Worm (Caenorhabditis elegans) whole organism, midembryonic: ENCODE measurements around the gene dyci-1.
"Not testable (repeated sequence)": the region's sequence is repeated elsewhere in the genome, so short reads cannot be mapped to it uniquely, and the experiment has no call there.

Experiments used
- T22C8.4 ChIP-seq: fragments of 200-800 bp; sonication (Bioruptor generic); IDR thresholded peaks from 2 replicates; pipeline ENCODE4 v1.3.6; 2022; ENCODE audit warnings: missing genetic modification characterization, missing compliant biosample characterization
- cog-1 ChIP-seq: sonication (generic microtip); optimal IDR thresholded peaks from 2 replicates; lab custom pipeline; 2016; ENCODE audit warnings: missing genetic modification characterization, missing compliant biosample characterization
- flt-1 ChIP-seq: fragments of 200-800 bp; sonication (Bioruptor generic); IDR thresholded peaks from 2 replicates; pipeline ENCODE4 v1.3.6; 2022; ENCODE audit warnings: missing genetic modification characterization, missing compliant biosample characterization
- klf-2 ChIP-seq: fragments of 200-800 bp; sonication (Bioruptor generic); conservative IDR thresholded peaks from 2 replicates; pipeline ENCODE4 v1.3.6; 2022; ENCODE audit warnings: missing genetic modification reagents, missing genetic modification characterization, missing compliant biosample characterization
- med-1 ChIP-seq: sonication (generic microtip); optimal IDR thresholded peaks from 2 replicates; lab custom pipeline; 2017; ENCODE audit warnings: missing genetic modification characterization, mild to moderate bottlenecking, missing compliant biosample characterization, antibody characterized with exemption, missing genetic modification reagents; ENCODE audit not compliant: insufficient read depth
- ref-1 ChIP-seq: fragments of 200-800 bp; sonication (Bioruptor generic); conservative IDR thresholded peaks from 2 replicates; pipeline ENCODE4 v1.3.6; 2022; ENCODE audit warnings: missing genetic modification reagents, missing genetic modification characterization, missing compliant biosample characterization
- tab-1 ChIP-seq: fragments of 200-800 bp; sonication (Bioruptor generic); IDR thresholded peaks from 2 replicates; pipeline ENCODE4 v1.3.6; 2022; ENCODE audit warnings: missing genetic modification characterization, missing compliant biosample characterization
- ztf-23 ChIP-seq: fragments of 200-800 bp; sonication (Bioruptor generic); IDR thresholded peaks from 2 replicates; pipeline ENCODE4 v1.3.6; 2022; ENCODE audit warnings: missing genetic modification reagents, missing genetic modification characterization, missing compliant biosample characterization
- ztf-29 ChIP-seq: fragments of 200-800 bp; sonication (Bioruptor generic); IDR thresholded peaks from 2 replicates; pipeline ENCODE4 v1.3.6; 2022; ENCODE audit warnings: missing genetic modification reagents, missing genetic modification characterization, missing compliant biosample characterization

The dyci-1 gene

ce11 chrIV:6785151-6785550, at the start of gene dyci-1:
TSS of gene dyci-1 (minus strand) at chrIV:6785272.
- TF ChIP-seq flt-1 (GFP tag; lab: Robert Waterston, UW) (no peak), ref-1 (GFP tag; lab: Robert Waterston, UW) (no peak), ztf-29 (GFP tag; lab: Robert Waterston, UW) (no peak), ztf-23 (GFP tag; lab: Robert Waterston, UW) (no peak), cog-1 (tag; lab: Kevin White, UChicago) (no peak), med-1 (GFP tag; lab: Kevin White, UChicago) (no peak), T22C8.4 (GFP tag; lab: Robert Waterston, UW) (no peak), tab-1 (GFP tag; lab: Robert Waterston, UW) (no peak), klf-2 (GFP tag; lab: Robert Waterston, UW) (no peak)

- TF ChIP-seq ztf-29 (GFP tag; lab: Robert Waterston, UW) (no peak), tab-1 (GFP tag; lab: Robert Waterston, UW) (no peak), ztf-23 (GFP tag; lab: Robert Waterston, UW) (no peak), ref-1 (GFP tag; lab: Robert Waterston, UW) (no peak), T22C8.4 (GFP tag; lab: Robert Waterston, UW) (no peak), klf-2 (GFP tag; lab: Robert Waterston, UW) (no peak), flt-1 (GFP tag; lab: Robert Waterston, UW) (no peak), cog-1 (tag; lab: Kevin White, UChicago) (no peak), med-1 (GFP tag; lab: Kevin White, UChicago) (no peak)
Observed at ce11 chrIV:6834705-6835104, 49.6 kb upstream of the dyci-1 start.

DNA sequence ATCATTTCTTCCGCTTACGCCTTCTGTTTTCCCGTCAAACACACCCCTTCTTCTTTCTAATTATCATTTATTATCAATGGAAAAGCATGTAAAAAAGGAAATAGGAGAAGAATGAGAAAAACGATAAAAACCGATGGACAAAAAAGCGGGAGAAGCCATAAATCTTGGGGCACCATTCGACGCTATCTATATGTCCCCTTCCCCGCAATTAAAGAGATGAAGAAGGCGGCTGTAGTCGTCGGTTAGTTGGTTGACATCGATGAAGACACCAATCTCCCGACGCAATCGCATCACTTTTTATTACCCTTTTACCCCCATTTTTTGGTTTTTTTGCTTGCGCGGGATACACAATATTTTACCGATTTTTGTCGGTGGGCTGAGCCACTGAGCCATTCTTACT, 48.5 kb upstream of the dyci-1 start:
- TF ChIP-seq flt-1 (GFP tag; lab: Robert Waterston, UW) = no peak
- TF ChIP-seq ztf-29 (GFP tag; lab: Robert Waterston, UW) = no peak
- TF ChIP-seq ref-1 (GFP tag; lab: Robert Waterston, UW) = no peak
- TF ChIP-seq ztf-23 (GFP tag; lab: Robert Waterston, UW) = no peak
- no peak for TF ChIP-seq T22C8.4 (GFP tag; lab: Robert Waterston, UW)
- no peak for TF ChIP-seq cog-1 (tag; lab: Kevin White, UChicago)
- no peak for TF ChIP-seq tab-1 (GFP tag; lab: Robert Waterston, UW)

DNA sequence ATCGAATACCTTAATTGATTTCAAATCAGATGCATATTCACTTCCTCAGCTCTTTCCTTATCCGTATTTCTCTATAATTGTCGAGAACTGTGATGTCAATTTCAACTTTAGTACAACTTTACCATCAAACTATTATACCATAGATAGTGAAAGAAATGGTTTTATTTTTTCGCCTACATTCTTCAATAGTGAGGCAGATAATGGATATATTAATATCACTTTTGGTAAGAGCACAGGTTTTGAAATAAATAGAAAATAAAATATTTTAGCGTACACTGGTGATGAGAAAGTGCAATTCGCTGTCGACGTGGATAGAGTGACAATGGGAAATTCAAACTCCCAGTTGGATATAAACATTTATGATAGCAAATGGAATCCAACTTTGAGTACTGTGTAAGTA, 47.1 kb upstream of the dyci-1 start:
- no peak for TF ChIP-seq ztf-29 (GFP tag; lab: Robert Waterston, UW)
- no peak for TF ChIP-seq ref-1 (GFP tag; lab: Robert Waterston, UW)
- TF ChIP-seq klf-2 (GFP tag; lab: Robert Waterston, UW) = no peak
- TF ChIP-seq tab-1 (GFP tag; lab: Robert Waterston, UW) = no peak
- no peak for TF ChIP-seq med-1 (GFP tag; lab: Kevin White, UChicago)
- TF ChIP-seq flt-1 (GFP tag; lab: Robert Waterston, UW) = no peak
- TF ChIP-seq cog-1 (tag; lab: Kevin White, UChicago) = no peak
- TF ChIP-seq T22C8.4 (GFP tag; lab: Robert Waterston, UW) = no peak

DNA sequence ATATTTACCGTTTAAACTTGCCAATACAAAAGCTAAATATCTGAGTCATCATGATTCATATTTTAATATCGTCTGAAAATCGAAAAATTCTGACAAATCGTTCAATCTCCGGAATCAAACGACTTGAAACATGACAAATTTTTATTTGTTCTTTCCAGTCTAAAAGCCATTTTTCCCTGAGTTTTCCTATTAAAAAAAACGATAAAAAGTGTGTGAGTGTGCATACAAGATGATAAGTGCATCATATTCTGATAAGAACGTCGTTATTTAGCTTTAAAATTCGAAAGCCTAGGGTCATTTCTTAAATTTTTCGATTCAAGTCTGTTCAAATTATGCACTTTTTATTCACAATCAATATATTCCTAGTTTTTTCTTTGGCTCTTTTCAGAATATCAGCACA, 44.8 kb upstream of the dyci-1 start, which contains the start of gene H20E11.1:
H20E11.1 (plus strand) TSS at position 244 of the 400 bp plus-strand sequence.
- no peak for TF ChIP-seq tab-1 (GFP tag; lab: Robert Waterston, UW)

DNA sequence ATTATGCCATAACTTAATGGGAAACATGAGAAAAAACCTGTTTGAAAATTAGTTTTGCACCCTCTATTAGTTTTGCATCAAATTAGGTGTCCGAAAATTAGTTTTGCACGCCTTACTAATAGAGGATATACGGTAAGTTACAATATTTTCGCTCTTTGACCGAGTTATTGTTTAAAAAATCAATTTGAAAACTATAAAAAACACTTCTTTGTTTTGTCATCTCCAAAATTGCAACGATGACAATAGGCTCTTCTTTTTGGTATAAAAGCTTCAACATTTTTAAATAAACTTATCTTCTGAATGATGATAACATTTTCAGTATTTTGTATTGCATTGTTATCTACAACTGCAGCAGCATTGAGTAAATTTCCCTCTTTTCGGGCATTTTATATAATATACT, 42.4 kb upstream of the dyci-1 start, which contains the start of gene H20E11.2:
H20E11.2 (plus strand) TSS at position 301 of the 400 bp plus-strand sequence.
- not testable (repeated sequence) for TF ChIP-seq T22C8.4 (GFP tag; lab: Robert Waterston, UW); med-1 (GFP tag; lab: Kevin White, UChicago); flt-1 (GFP tag; lab: Robert Waterston, UW)

DNA sequence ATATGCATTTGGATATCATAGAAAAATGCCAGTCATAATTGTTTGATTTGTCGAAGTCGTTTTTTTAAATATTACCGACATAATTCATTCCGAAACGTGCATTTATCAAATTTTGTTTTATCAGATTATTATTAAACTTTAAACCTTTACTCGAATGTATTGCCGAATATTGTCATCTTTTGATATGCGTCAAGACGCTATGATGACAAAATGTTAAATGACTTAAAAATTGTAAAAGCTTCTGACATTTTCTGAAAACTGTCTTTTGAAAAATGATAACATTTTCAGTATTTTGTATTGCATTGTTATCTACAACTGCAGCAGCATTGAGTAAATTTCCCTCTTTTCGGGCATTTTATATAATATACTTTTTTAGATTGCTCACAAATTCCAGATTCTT, 39.5 kb upstream of the dyci-1 start, which contains the start of gene H20E11.3:
H20E11.3 (plus strand) TSS at position 195 of the 400 bp plus-strand sequence.
- no peak for TF ChIP-seq tab-1 (GFP tag; lab: Robert Waterston, UW)
- no peak for TF ChIP-seq ztf-29 (GFP tag; lab: Robert Waterston, UW)
- no peak for TF ChIP-seq cog-1 (tag; lab: Kevin White, UChicago)
- TF ChIP-seq ref-1 (GFP tag; lab: Robert Waterston, UW) = no peak
- TF ChIP-seq klf-2 (GFP tag; lab: Robert Waterston, UW) = no peak
- TF ChIP-seq T22C8.4 (GFP tag; lab: Robert Waterston, UW) = no peak

DNA sequence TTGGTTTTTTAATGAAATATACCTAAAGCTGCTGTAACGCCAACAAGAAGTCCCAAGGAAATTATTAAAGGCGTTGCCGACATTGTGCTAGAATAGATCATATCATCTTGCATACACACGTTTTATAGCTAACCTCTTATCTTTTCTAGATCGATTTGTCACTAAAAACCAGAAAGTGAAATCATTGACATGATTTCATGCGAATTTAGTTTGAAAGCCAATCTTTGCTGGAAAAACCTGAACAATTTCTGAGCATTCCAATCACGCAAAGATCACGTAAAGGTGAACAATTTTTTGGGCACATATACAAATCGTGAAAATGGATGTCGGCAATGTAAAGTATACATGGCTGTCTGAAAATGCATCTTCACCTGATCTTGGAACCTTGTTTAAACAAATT, 37.3 kb upstream of the dyci-1 start, which contains the start of gene C17H12.6:
C17H12.6 (minus strand) TSS at position 101 of the 400 bp plus-strand sequence.
- no peak for TF ChIP-seq ztf-29 (GFP tag; lab: Robert Waterston, UW)
- TF ChIP-seq klf-2 (GFP tag; lab: Robert Waterston, UW) = no peak
- TF ChIP-seq T22C8.4 (GFP tag; lab: Robert Waterston, UW) = no peak
- no peak for TF ChIP-seq cog-1 (tag; lab: Kevin White, UChicago)
- TF ChIP-seq flt-1 (GFP tag; lab: Robert Waterston, UW) = no peak
- TF ChIP-seq med-1 (GFP tag; lab: Kevin White, UChicago) = no peak
- TF ChIP-seq ref-1 (GFP tag; lab: Robert Waterston, UW) = no peak
- no peak for TF ChIP-seq tab-1 (GFP tag; lab: Robert Waterston, UW)
- no peak for TF ChIP-seq ztf-23 (GFP tag; lab: Robert Waterston, UW)

DNA sequence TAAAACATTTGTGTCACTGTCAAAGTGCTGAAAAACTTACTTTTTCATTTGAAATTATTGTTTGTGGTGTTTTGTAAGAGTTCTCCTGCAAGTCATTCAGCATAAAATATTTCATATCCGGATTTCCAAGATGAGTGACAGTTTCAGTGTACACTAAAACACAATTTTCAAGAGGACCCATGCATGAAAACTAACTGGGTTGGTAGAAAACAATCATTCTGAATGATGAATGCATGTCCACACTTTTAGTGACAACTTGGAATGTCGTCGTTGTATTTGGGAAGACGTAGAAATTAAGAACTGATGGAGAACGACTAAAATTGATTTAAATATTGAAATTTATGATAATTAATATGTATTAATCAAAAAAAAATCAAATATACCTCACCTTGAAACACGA, 36.6 kb upstream of the dyci-1 start:
- no peak for TF ChIP-seq ztf-23 (GFP tag; lab: Robert Waterston, UW)
- TF ChIP-seq T22C8.4 (GFP tag; lab: Robert Waterston, UW) = no peak
- no peak for TF ChIP-seq cog-1 (tag; lab: Kevin White, UChicago)
- no peak for TF ChIP-seq tab-1 (GFP tag; lab: Robert Waterston, UW)
- no peak for TF ChIP-seq ztf-29 (GFP tag; lab: Robert Waterston, UW)
- TF ChIP-seq flt-1 (GFP tag; lab: Robert Waterston, UW) = no peak
- TF ChIP-seq klf-2 (GFP tag; lab: Robert Waterston, UW) = no peak
- TF ChIP-seq med-1 (GFP tag; lab: Kevin White, UChicago) = no peak
- TF ChIP-seq ref-1 (GFP tag; lab: Robert Waterston, UW) = no peak
